Fruit fly (Drosophila melanogaster): ENCODE results near the gene CG32640.
A peak's percentile ranks its signal among the peaks of the same experiment; 100 is the strongest.

CG32640 gene

DNA sequence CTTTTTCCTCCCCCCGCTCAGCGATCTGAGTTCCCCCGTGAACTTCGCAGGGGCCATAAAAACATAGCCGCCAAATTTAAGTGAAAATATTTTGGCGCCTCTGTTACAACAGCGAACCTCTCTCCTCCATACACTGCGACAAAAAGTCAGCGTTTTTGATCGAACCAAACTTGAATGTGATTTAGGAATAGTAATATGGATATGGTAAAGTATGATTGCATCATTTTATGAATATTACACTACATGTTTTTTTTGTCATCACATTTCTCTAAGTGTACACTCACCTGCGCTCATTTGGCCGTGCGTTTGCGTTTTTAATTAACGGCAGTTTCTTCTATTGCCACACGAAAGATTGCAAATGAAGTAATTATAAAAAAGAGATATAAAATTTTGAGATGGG, 42.1 kb upstream of the CG32640 start (continued):
- TF ChIP-seq Hsf (GFP tag; optimal IDR thresholded peaks at IDR 0.05), result peak; percentile 39
- TF ChIP-seq ttk (GFP tag; IDR thresholded peaks at IDR 0.05), result peak; percentile 74
- no peak for TF ChIP-seq CG7963 (GFP tag; IDR thresholded peaks at IDR 0.05; ENCODE audit: partially characterized antibody)
- TF ChIP-seq Max (GFP tag; optimal IDR thresholded peaks at IDR 0.05), result peak; percentile 11
- peak; percentile 54 for TF ChIP-seq jing (GFP tag; optimal IDR thresholded peaks at IDR 0.05)
- no peak for TF ChIP-seq CG30020 (tag; optimal IDR thresholded peaks at IDR 0.05)
- no peak for TF ChIP-seq CG4282 (GFP tag; optimal IDR thresholded peaks at IDR 0.05)
- peak; percentile 5 for TF ChIP-seq CG30431 (GFP tag; optimal IDR thresholded peaks at IDR 0.05)
- no peak for TF ChIP-seq CG7745 (tag; optimal IDR thresholded peaks at IDR 0.05)
- peak; percentile 59 for TF ChIP-seq CG12391 (tag; optimal IDR thresholded peaks at IDR 0.05)
- peak; percentile 17 for TF ChIP-seq CG10462 (GFP tag; optimal IDR thresholded peaks at IDR 0.05)
- no peak for TF ChIP-seq repo (GFP tag; optimal IDR thresholded peaks at IDR 0.05)
- TF ChIP-seq en (GFP tag; optimal IDR thresholded peaks at IDR 0.05), result no peak
- TF ChIP-seq peb (GFP tag; IDR thresholded peaks at IDR 0.05), result no peak
- TF ChIP-seq CG15011 (GFP tag; optimal IDR thresholded peaks at IDR 0.05), result peak; percentile 20
- peak; percentile 39 for TF ChIP-seq cwo (GFP tag; optimal IDR thresholded peaks at IDR 0.05)
- TF ChIP-seq Tbp (GFP tag; optimal IDR thresholded peaks at IDR 0.05), result no peak
- TF ChIP-seq TFAM (GFP tag; optimal IDR thresholded peaks at IDR 0.05), result no peak
- TF ChIP-seq E2f2 (GFP tag; IDR thresholded peaks at IDR 0.05), result 0 out of 2 replicates have a peak, but pooled peaks have one; percentile 33
- no peak for TF ChIP-seq Neu2 (GFP tag; optimal IDR thresholded peaks at IDR 0.05; ENCODE audit: borderline replicate concordance)
- TF ChIP-seq onecut (GFP tag; IDR thresholded peaks at IDR 0.05), result peak; percentile 55
- TF ChIP-seq pzg (GFP tag; optimal IDR thresholded peaks at IDR 0.05), result no peak
- peak; percentile 64 for TF ChIP-seq CG17328 (GFP tag; IDR thresholded peaks at IDR 0.05)
- TF ChIP-seq eyg (GFP tag; optimal IDR thresholded peaks at IDR 0.05), result no peak
- TF ChIP-seq Lpt (GFP tag; optimal IDR thresholded peaks at IDR 0.05), result no peak
- TF ChIP-seq Ets65A (GFP tag), result peak; percentile 86
- no peak for TF ChIP-seq CG8765 (GFP tag; IDR thresholded peaks at IDR 0.05)
- no peak for TF ChIP-seq cg (GFP tag; optimal IDR thresholded peaks at IDR 0.05)
- TF ChIP-seq CG8290 (GFP tag; optimal IDR thresholded peaks at IDR 0.05), result no peak
- peak in 1 of 2 experiments; percentile 64 for TF ChIP-seq CG8290 (tag; optimal IDR thresholded peaks at IDR 0.05)
- TF ChIP-seq mld (GFP tag; IDR thresholded peaks at IDR 0.05; ENCODE audit: partially characterized antibody), result no peak
- peak; percentile 9 for TF ChIP-seq CG6254 (GFP tag; optimal IDR thresholded peaks at IDR 0.05)
- TF ChIP-seq trem (tag; optimal IDR thresholded peaks at IDR 0.05), result no peak
- TF ChIP-seq CG31441 (GFP tag; IDR thresholded peaks at IDR 0.05), result peak; percentile 62
- TF ChIP-seq CG4404 (GFP tag; IDR thresholded peaks at IDR 0.05), result no peak
- no peak for TF ChIP-seq YL-1 (GFP tag; optimal IDR thresholded peaks at IDR 0.05)
- TF ChIP-seq Hmr (GFP tag; optimal IDR thresholded peaks at IDR 0.05), result peak; percentile 21
- no peak for TF ChIP-seq CG2889 (GFP tag; IDR thresholded peaks at IDR 0.05)
- TF ChIP-seq pan (optimal IDR thresholded peaks at IDR 0.05), result no peak
- peak in 1 of 2 experiments; percentile 43 for TF ChIP-seq pan (GFP tag; optimal IDR thresholded peaks at IDR 0.05 in 1 of 2, IDR thresholded peaks at IDR 0.05 in 1 of 2)
- peak; percentile 67 for TF ChIP-seq CG30403 (GFP tag; optimal IDR thresholded peaks at IDR 0.05)
- no peak for TF ChIP-seq Scr (GFP tag; IDR thresholded peaks at IDR 0.05; ENCODE audit: partially characterized antibody)
- no peak for TF ChIP-seq BEAF-32 (GFP tag; optimal IDR thresholded peaks at IDR 0.05)
- no peak for TF ChIP-seq CG6854 (GFP tag; optimal IDR thresholded peaks at IDR 0.05)
- TF ChIP-seq CG9609 (GFP tag; optimal IDR thresholded peaks at IDR 0.05), result no peak
- TF ChIP-seq dati (GFP tag; IDR thresholded peaks at IDR 0.05), result peak; percentile 48; the same call in 1 of the 2 replicates
- TF ChIP-seq row (GFP tag; IDR thresholded peaks at IDR 0.05), result peak; percentile 60
- TF ChIP-seq CG16815 (GFP tag; optimal IDR thresholded peaks at IDR 0.05), result no peak
- no peak for TF ChIP-seq hth (optimal IDR thresholded peaks at IDR 0.05)
- peak; percentile 21 for TF ChIP-seq CG3163 (GFP tag; optimal IDR thresholded peaks at IDR 0.05)
- TF ChIP-seq Pdp1 (GFP tag; optimal IDR thresholded peaks at IDR 0.05), result peak; percentile 33 to 44
- TF ChIP-seq CHES-1-like (GFP tag; optimal IDR thresholded peaks at IDR 0.05), result peak; percentile 13
- TF ChIP-seq CG3838 (GFP tag; optimal IDR thresholded peaks at IDR 0.05), result no peak

Measured in whole organism, embryonic.